Worm (Caenorhabditis elegans): ENCODE measurements around the gene Y71H2AM.25.

The Y71H2AM.25 gene

ce11 chrIII:2786740-2787139 lies 15.5 kb upstream of the Y71H2AM.25 start, which contains the start of gene nduc-2 (continued):
- TF ChIP-seq lag-1 (GFP tag; IDR thresholded peaks at IDR 0.05) (0 out of 2 replicates have a peak, but pooled peaks have one; percentile 51), B0336.3 (GFP tag; IDR thresholded peaks at IDR 0.05) (peak; percentile 70; the same call in 1 of the 2 replicates), ztf-22 (GFP tag; optimal IDR thresholded peaks at IDR 0.05) (no peak), ama-1 (optimal IDR thresholded peaks at IDR 0.05) (peak; percentile 26), ama-1 (GFP tag; optimal IDR thresholded peaks at IDR 0.05) (no peak), hmg-1.2 (GFP tag; IDR thresholded peaks at IDR 0.05) (peak; percentile 13; the same call in 1 of the 2 replicates), ekl-4 (GFP tag; IDR thresholded peaks at IDR 0.05) (peak; percentile 43; the same call in 1 of the 2 replicates), Y53G8AR.9 (GFP tag; conservative IDR thresholded peaks at IDR 0.05) (0 out of 2 replicates have a peak, but pooled peaks have one; percentile 37), zfh-2 (GFP tag; conservative IDR thresholded peaks at IDR 0.05) (peak; percentile 64), egrh-3 (GFP tag; IDR thresholded peaks at IDR 0.05) (no peak), Y67H2A.10 (GFP tag; conservative IDR thresholded peaks at IDR 0.05) (no peak), egl-18 (GFP tag; IDR thresholded peaks at IDR 0.05) (no peak), zim-3 (tag; optimal IDR thresholded peaks at IDR 0.05) (peak; percentile 13), ceh-100 (GFP tag; IDR thresholded peaks at IDR 0.05) (0 out of 2 replicates have a peak, but pooled peaks have one; percentile 24), F49E8.2 (tag; optimal IDR thresholded peaks at IDR 0.05; ENCODE audit: insufficient read depth) (no peak), die-1 (tag; optimal IDR thresholded peaks at IDR 0.05) (no peak), attf-6 (GFP tag; IDR thresholded peaks at IDR 0.05) (0 out of 2 replicates have a peak, but pooled peaks have one; percentile 54), sdz-38 (tag; optimal IDR thresholded peaks at IDR 0.05) (no peak), madf-3 (GFP tag; IDR thresholded peaks at IDR 0.05) (peak; percentile 75), egl-44 (GFP tag; IDR thresholded peaks at IDR 0.05) (peak; percentile 9; the same call in 1 of the 2 replicates), nfyb-1 (GFP tag; IDR thresholded peaks at IDR 0.05) (peak; percentile 35; the same call in 1 of the 2 replicates), attf-5 (GFP tag; optimal IDR thresholded peaks at IDR 0.05) (no peak), F52B5.7 (tag; optimal IDR thresholded peaks at IDR 0.05) (peak; percentile 13), ceh-58 (GFP tag; IDR thresholded peaks at IDR 0.05) (0 out of 2 replicates have a peak, but pooled peaks have one; percentile 9), hsf-1 (GFP tag; IDR thresholded peaks at IDR 0.05) (peak; percentile 60; the same call in 1 of the 2 replicates), lsl-1 (GFP tag; optimal IDR thresholded peaks at IDR 0.05) (no peak)

ce11 chrIII:2787979-2788491 lies 14.2 kb upstream of the Y71H2AM.25 start, which contains the start of gene tbcc-1:
Gene tbcc-1, plus strand, starts transcription at chrIII:2788441.
- TF ChIP-seq xnd-1 (tag; optimal IDR thresholded peaks at IDR 0.05) = peak; percentile 29
- peak; percentile 58 for TF ChIP-seq lsl-1 (GFP tag; optimal IDR thresholded peaks at IDR 0.05)
- no peak for TF ChIP-seq C17E4.6 (GFP tag; IDR thresholded peaks at IDR 0.05)
- TF ChIP-seq snpc-3.4 (tag; optimal IDR thresholded peaks at IDR 0.05) = peak; percentile 8
- no peak for TF ChIP-seq tbx-9 (tag; optimal IDR thresholded peaks at IDR 0.05; ENCODE audit: borderline replicate concordance)
- peak; percentile 2 for TF ChIP-seq unc-130 (GFP tag; optimal IDR thresholded peaks at IDR 0.05)
- peak; percentile 46 for TF ChIP-seq hrde-1 (tag; optimal IDR thresholded peaks at IDR 0.05; ENCODE audit: borderline replicate concordance)
- TF ChIP-seq F33H1.4 (GFP tag; IDR thresholded peaks at IDR 0.05) = peak; percentile 48; the same call in 1 of the 2 replicates
- peak; percentile 24 for TF ChIP-seq lin-54 (GFP tag; optimal IDR thresholded peaks at IDR 0.05)
- TF ChIP-seq tbp1 (GFP tag; optimal IDR thresholded peaks at IDR 0.05) = peak; percentile 15
- peak; percentile 51; the same call in 1 of the 2 replicates for TF ChIP-seq madf-6 (GFP tag; IDR thresholded peaks at IDR 0.05)
- TF ChIP-seq madf-10 (tag; optimal IDR thresholded peaks at IDR 0.05) = no peak

Measured in whole organism, young adult.